Fruit fly (Drosophila melanogaster) whole organism, embryonic: ENCODE measurements around the gene pHCl-1.

ENCODE experiments used
- Abd-B ChIP-seq: fragments of 200-800 bp; sonication (Bioruptor generic); optimal IDR thresholded peaks from 2 replicates; lab custom pipeline; 2018; ENCODE audit warnings: missing biosample characterization, mild to moderate bottlenecking, missing genetic modification characterization, moderate library complexity
- C15 ChIP-seq: fragments of 200-800 bp; sonication (Bioruptor generic); IDR thresholded peaks from 3 replicates; pipeline ENCODE4 v1.3.6; 2022; ENCODE audit warnings: missing biosample characterization, missing genetic modification characterization
- CG10147 ChIP-seq: fragments of 200-800 bp; sonication (Bioruptor generic); optimal IDR thresholded peaks from 2 replicates; lab custom pipeline; 2019; ENCODE audit warnings: missing biosample characterization, mild to moderate bottlenecking, missing genetic modification characterization, moderate library complexity
- CG10267 ChIP-seq: fragments of 200-800 bp; sonication (Bioruptor generic); optimal IDR thresholded peaks from 2 replicates; lab custom pipeline; 2018; ENCODE audit warnings: missing biosample characterization, mild to moderate bottlenecking, missing genetic modification characterization, moderate library complexity
- CG10543 ChIP-seq: fragments of 200-800 bp; sonication (Bioruptor generic); optimal IDR thresholded peaks from 3 replicates; lab custom pipeline; 2017; ENCODE audit warnings: missing biosample characterization, mild to moderate bottlenecking, missing genetic modification characterization, moderate library complexity
- CG10979 ChIP-seq: fragments of 200-800 bp; sonication (Bioruptor generic); optimal IDR thresholded peaks from 2 replicates; lab custom pipeline; 2018; ENCODE audit warnings: missing biosample characterization, mild to moderate bottlenecking, missing genetic modification characterization, moderate library complexity
- CG11560 ChIP-seq: fragments of 200-800 bp; sonication (Bioruptor generic); IDR thresholded peaks from 3 replicates; pipeline ENCODE4 v1.3.6; 2022; ENCODE audit warnings: missing biosample characterization, missing genetic modification characterization
- CG12219 ChIP-seq: fragments of 200-800 bp; sonication (Bioruptor generic); optimal IDR thresholded peaks from 3 replicates; lab custom pipeline; 2018; ENCODE audit warnings: missing biosample characterization, mild to moderate bottlenecking, missing genetic modification characterization
- CG12236 ChIP-seq: fragments of 200-800 bp; sonication (Bioruptor generic); optimal IDR thresholded peaks from 2 replicates; lab custom pipeline; 2016; ENCODE audit warnings: missing biosample characterization, missing genetic modification characterization
- CG1233 ChIP-seq: fragments of 200-800 bp; sonication (Bioruptor generic); optimal IDR thresholded peaks from 4 replicates; lab custom pipeline; 2018; ENCODE audit warnings: missing biosample characterization, mild to moderate bottlenecking, missing genetic modification characterization
- CG13894 ChIP-seq: fragments of 200-800 bp; sonication (Bioruptor generic); optimal IDR thresholded peaks from 3 replicates; lab custom pipeline; 2018; ENCODE audit warnings: missing biosample characterization, mild to moderate bottlenecking, missing genetic modification characterization, moderate library complexity
- CG14441 ChIP-seq: fragments of 200-800 bp; sonication (Bioruptor generic); IDR thresholded peaks from 2 replicates; pipeline ENCODE4 v1.3.6; 2022; ENCODE audit warnings: missing biosample characterization, missing genetic modification characterization
- CG14860 ChIP-seq: fragments of 200-800 bp; sonication (Bioruptor generic); IDR thresholded peaks from 3 replicates; pipeline ENCODE4 v1.3.6; 2022; ENCODE audit warnings: missing biosample characterization, missing genetic modification characterization; ENCODE audit not compliant: partially characterized antibody
- CG15011 ChIP-seq: fragments of 200-800 bp; sonication (Bioruptor generic); optimal IDR thresholded peaks from 3 replicates; lab custom pipeline; 2018; ENCODE audit warnings: missing biosample characterization, mild to moderate bottlenecking, missing genetic modification characterization
- CG15514 ChIP-seq: fragments of 200-800 bp; sonication (Bioruptor generic); optimal IDR thresholded peaks from 3 replicates; lab custom pipeline; 2017; ENCODE audit warnings: missing biosample characterization, missing genetic modification characterization, mild to moderate bottlenecking, moderate library complexity, missing genetic modification reagents
- CG17612 ChIP-seq: fragments of 200-800 bp; sonication (Bioruptor generic); IDR thresholded peaks from 2 replicates; pipeline ENCODE4 v1.3.6; 2022; ENCODE audit warnings: missing biosample characterization, missing genetic modification characterization
- CG30020 ChIP-seq: fragments of 200-800 bp; optimal IDR thresholded peaks from 2 replicates; lab custom pipeline; 2019; ENCODE audit warnings: missing biosample characterization, mild to moderate bottlenecking, missing genetic modification characterization, moderate library complexity
- CG3281 ChIP-seq: fragments of 200-800 bp; sonication (Bioruptor generic); optimal IDR thresholded peaks from 3 replicates; lab custom pipeline; 2017; ENCODE audit warnings: missing biosample characterization, mild to moderate bottlenecking, missing genetic modification characterization
- CG3847 ChIP-seq: fragments of 200-800 bp; sonication (Bioruptor generic); IDR thresholded peaks from 2 replicates; pipeline ENCODE4 v1.3.6; 2022; ENCODE audit warnings: missing biosample characterization, missing genetic modification characterization
- CG6683 ChIP-seq: fragments of 200-800 bp; sonication (Bioruptor generic); optimal IDR thresholded peaks from 2 replicates; lab custom pipeline; 2017; ENCODE audit warnings: missing biosample characterization, mild to moderate bottlenecking, missing genetic modification characterization, missing genetic modification reagents
- CG6813 ChIP-seq: fragments of 200-800 bp; sonication (Bioruptor generic); optimal IDR thresholded peaks from 2 replicates; lab custom pipeline; 2017; ENCODE audit warnings: missing biosample characterization, missing genetic modification characterization, mild to moderate bottlenecking, moderate library complexity, missing genetic modification reagents
- CG7372 ChIP-seq: fragments of 200-800 bp; sonication (Bioruptor generic); IDR thresholded peaks from 2 replicates; pipeline ENCODE4 v1.3.6; 2022; ENCODE audit warnings: missing biosample characterization, missing genetic modification characterization
- CG9797 ChIP-seq: fragments of 200-800 bp; sonication (Bioruptor generic); optimal IDR thresholded peaks from 3 replicates; lab custom pipeline; 2018; ENCODE audit warnings: missing biosample characterization, mild to moderate bottlenecking, missing genetic modification characterization
- Dfd ChIP-seq, 2 experiments: fragments of >200 bp; optimal IDR thresholded peaks; 2 replicates each; lab custom pipeline; 2017; ENCODE audit warnings: missing biosample characterization in 2 of 2, missing genetic modification characterization in 2 of 2
- HHEX ChIP-seq: fragments of 200-800 bp; sonication (Bioruptor generic); optimal IDR thresholded peaks from 3 replicates; lab custom pipeline; 2017; ENCODE audit warnings: missing biosample characterization, mild to moderate bottlenecking, missing genetic modification characterization, missing genetic modification reagents
- HmgD ChIP-seq: fragments of 200-800 bp; sonication (Bioruptor generic); optimal IDR thresholded peaks from 3 replicates; lab custom pipeline; 2016; ENCODE audit warnings: missing biosample characterization, missing genetic modification characterization
- Hmr ChIP-seq: fragments of 200-800 bp; sonication (Bioruptor generic); optimal IDR thresholded peaks from 3 replicates; lab custom pipeline; 2017; ENCODE audit warnings: mild to moderate bottlenecking, missing biosample characterization, missing genetic modification reagents, missing genetic modification characterization
- Hr78 ChIP-seq, 2 experiments: fragments of 200-800 bp in 1 of 2; fragments of >200 bp in 1 of 2; sonication (Bioruptor generic) in 1 of 2; optimal IDR thresholded peaks; 2 replicates each; lab custom pipeline; 2017 to 2019; ENCODE audit warnings: missing biosample characterization in 2 of 2, missing genetic modification characterization in 2 of 2, mild to moderate bottlenecking in 1 of 2, moderate library complexity in 1 of 2
- Hsf ChIP-seq: fragments of 200-800 bp; sonication (Bioruptor generic); optimal IDR thresholded peaks from 3 replicates; lab custom pipeline; 2016; ENCODE audit warnings: missing biosample characterization, missing genetic modification characterization
- MTF-1 ChIP-seq: fragments of 200-800 bp; sonication (Bioruptor generic); optimal IDR thresholded peaks from 2 replicates; lab custom pipeline; 2018; ENCODE audit warnings: missing biosample characterization, mild to moderate bottlenecking, missing genetic modification characterization, borderline replicate concordance
- Nf-YC ChIP-seq: fragments of 200-800 bp; optimal IDR thresholded peaks from 3 replicates; lab custom pipeline; 2019; ENCODE audit warnings: missing biosample characterization, mild to moderate bottlenecking, missing genetic modification characterization, moderate library complexity
- NfI ChIP-seq: fragments of 200-800 bp; sonication (Bioruptor generic); optimal IDR thresholded peaks from 3 replicates; lab custom pipeline; 2018; ENCODE audit warnings: missing biosample characterization, mild to moderate bottlenecking, missing genetic modification characterization, moderate library complexity
- PHDP ChIP-seq: fragments of 200-800 bp; sonication (Bioruptor generic); optimal IDR thresholded peaks from 3 replicates; lab custom pipeline; 2018; ENCODE audit warnings: missing biosample characterization, mild to moderate bottlenecking, missing genetic modification characterization, moderate library complexity
- Vsx1 ChIP-seq: fragments of 200-800 bp; sonication (Bioruptor generic); optimal IDR thresholded peaks from 2 replicates; lab custom pipeline; 2017; ENCODE audit warnings: missing biosample characterization, mild to moderate bottlenecking, missing genetic modification characterization, missing genetic modification reagents
- caup ChIP-seq: fragments of 200-800 bp; sonication (Bioruptor generic); optimal IDR thresholded peaks from 3 replicates; lab custom pipeline; 2017; ENCODE audit warnings: missing biosample characterization, mild to moderate bottlenecking, missing genetic modification characterization, moderate library complexity; ENCODE audit not compliant: severe bottlenecking
- crc ChIP-seq: fragments of 200-800 bp; sonication (Bioruptor generic); optimal IDR thresholded peaks from 2 replicates; lab custom pipeline; 2016; ENCODE audit warnings: missing biosample characterization, missing genetic modification characterization
- ems ChIP-seq: fragments of 200-800 bp; sonication (Bioruptor generic); optimal IDR thresholded peaks from 3 replicates; lab custom pipeline; 2016; ENCODE audit warnings: missing biosample characterization, missing genetic modification characterization
- gce ChIP-seq: fragments of 200-800 bp; sonication (Bioruptor generic); IDR thresholded peaks from 3 replicates; pipeline ENCODE4 v1.3.6; 2022; ENCODE audit warnings: missing biosample characterization, missing genetic modification characterization
- grau ChIP-seq: fragments of 200-800 bp; optimal IDR thresholded peaks from 3 replicates; lab custom pipeline; 2019; ENCODE audit warnings: missing biosample characterization, mild to moderate bottlenecking, missing genetic modification characterization, moderate library complexity
- lab ChIP-seq: fragments of 200-800 bp; sonication (Bioruptor generic); optimal IDR thresholded peaks from 3 replicates; lab custom pipeline; 2017; ENCODE audit warnings: missing biosample characterization, missing genetic modification characterization, mild to moderate bottlenecking, moderate library complexity, missing genetic modification reagents
- mirr ChIP-seq: fragments of 200-800 bp; sonication (Bioruptor generic); optimal IDR thresholded peaks from 3 replicates; lab custom pipeline; 2018; ENCODE audit warnings: missing biosample characterization, mild to moderate bottlenecking, missing genetic modification characterization
- nau ChIP-seq: fragments of 200-800 bp; sonication (Bioruptor generic); optimal IDR thresholded peaks from 3 replicates; lab custom pipeline; 2017; ENCODE audit warnings: missing biosample characterization, mild to moderate bottlenecking, missing genetic modification characterization, missing genetic modification reagents
- psq ChIP-seq: fragments of 200-800 bp; sonication (Bioruptor generic); optimal IDR thresholded peaks from 2 replicates; lab custom pipeline; 2017; ENCODE audit warnings: missing biosample characterization, missing genetic modification characterization
- ranshi ChIP-seq: fragments of 200-800 bp; sonication (Bioruptor generic); IDR thresholded peaks from 2 replicates; pipeline ENCODE4 v1.3.6; 2022; ENCODE audit warnings: missing biosample characterization, missing genetic modification characterization
- run ChIP-seq: fragments of 200-800 bp; sonication (Bioruptor generic); optimal IDR thresholded peaks from 3 replicates; lab custom pipeline; 2018; ENCODE audit warnings: missing biosample characterization, mild to moderate bottlenecking, missing genetic modification characterization
- sisA ChIP-seq: fragments of 200-800 bp; sonication (Bioruptor generic); IDR thresholded peaks from 2 replicates; pipeline ENCODE4 v1.3.6; 2022; ENCODE audit warnings: missing biosample characterization, missing genetic modification characterization
- tll ChIP-seq, 2 experiments: fragments of 200-800 bp in 1 of 2; fragments of >200 bp in 1 of 2; sonication (Bioruptor generic) in 1 of 2; optimal IDR thresholded peaks; 2 replicates each; lab custom pipeline; 2017 to 2019; ENCODE audit warnings: missing biosample characterization in 2 of 2, missing genetic modification characterization in 2 of 2, mild to moderate bottlenecking in 1 of 2, moderate library complexity in 1 of 2
- tup ChIP-seq: fragments of 200-800 bp; sonication (Bioruptor generic); optimal IDR thresholded peaks from 2 replicates; lab custom pipeline; 2016; ENCODE audit warnings: missing biosample characterization, mild to moderate bottlenecking, missing genetic modification characterization, moderate library complexity
- zfh1 ChIP-seq: fragments of 200-800 bp; sonication (Bioruptor generic); IDR thresholded peaks from 3 replicates; pipeline ENCODE4 v1.3.6; 2022; ENCODE audit warnings: missing biosample characterization, missing genetic modification characterization

The pHCl-1 gene

dm6 chr3L:15813988-15814387 is 84.8 kb downstream of the pHCl-1 start:
- TF ChIP-seq CG9797 (GFP tag; lab: Kevin White, UChicago) (no peak), CG12236 (GFP tag; lab: Kevin White, UChicago) (no peak), CG6683 (GFP tag; lab: Kevin White, UChicago) (peak; percentile 2), Abd-B (GFP tag; lab: Kevin White, UChicago) (no peak), CG3281 (peak; percentile 65), CG1233 (GFP tag; lab: Kevin White, UChicago) (peak; percentile 37), Vsx1 (GFP tag; lab: Kevin White, UChicago) (peak; percentile 12), HmgD (GFP tag; lab: Kevin White, UChicago) (no peak), MTF-1 (GFP tag; lab: Kevin White, UChicago) (peak; percentile 4), PHDP (tag; lab: Kevin White, UChicago) (peak; percentile 34), psq (GFP tag; lab: Kevin White, UChicago) (no peak), NfI (GFP tag; lab: Kevin White, UChicago) (peak; percentile 20), CG14860 (GFP tag; lab: Robert Waterston, UW) (no peak), caup (GFP tag; lab: Kevin White, UChicago) (peak; percentile 66), CG3847 (GFP tag; lab: Robert Waterston, UW) (no peak), C15 (GFP tag; lab: Robert Waterston, UW) (no peak), run (tag; lab: Kevin White, UChicago) (no peak), HHEX (GFP tag; lab: Kevin White, UChicago) (peak; percentile 42), Nf-YC (peak; percentile 23), CG7372 (no peak), tup (GFP tag; lab: Kevin White, UChicago) (no peak), CG17612 (no peak), CG15514 (GFP tag; lab: Kevin White, UChicago) (peak; percentile 68), CG6813 (GFP tag; lab: Kevin White, UChicago) (peak; percentile 75), Hr78 (GFP tag; optimal IDR thresholded peaks at IDR 0.05; lab: Kevin White, UChicago) (no peak), zfh1 (GFP tag; lab: Robert Waterston, UW) (0 out of 3 replicates have a peak, but pooled peaks have one; percentile 5), Hmr (GFP tag; lab: Kevin White, UChicago) (peak; percentile 66), ems (GFP tag; lab: Kevin White, UChicago) (no peak), CG11560 (no peak), tll (GFP tag; optimal IDR thresholded peaks at IDR 0.05; lab: Kevin White, UChicago) (no peak), lab (GFP tag; lab: Kevin White, UChicago) (peak; percentile 79), CG30020 (no peak), CG10979 (tag; lab: Kevin White, UChicago) (no peak), nau (GFP tag; lab: Kevin White, UChicago) (peak; percentile 55), CG10147 (GFP tag; lab: Kevin White, UChicago) (no peak), CG10267 (no peak), Hsf (GFP tag; lab: Kevin White, UChicago) (no peak), CG15011 (GFP tag; lab: Kevin White, UChicago) (peak; percentile 48), mirr (GFP tag; lab: Kevin White, UChicago) (peak; percentile 86), ranshi (GFP tag; lab: Robert Waterston, UW) (no peak), CG12219 (GFP tag; lab: Kevin White, UChicago) (no peak), Dfd (GFP tag; optimal IDR thresholded peaks at IDR 0.05; lab: Kevin White, UChicago) (no peak), crc (GFP tag; lab: Kevin White, UChicago) (no peak), gce (GFP tag; lab: Robert Waterston, UW) (no peak), grau (peak; percentile 8), CG10543 (GFP tag; lab: Kevin White, UChicago) (peak; percentile 73), sisA (GFP tag; lab: Robert Waterston, UW) (no peak), CG14441 (peak; percentile 35; the same call in 1 of the 2 replicates), CG13894 (tag; lab: Kevin White, UChicago) (peak; percentile 56)
